Worm (Caenorhabditis elegans) whole organism, young adult: ENCODE results near the gene Y57G11C.42.
A peak's percentile ranks its signal among the peaks of the same experiment; 100 is the strongest.
"Not testable (repeated sequence)": the region's sequence is repeated elsewhere in the genome, so short reads cannot be mapped to it uniquely, and the experiment has no call there.

ENCODE experiments used
- B0019.2 ChIP-seq: fragments of 200-800 bp; sonication (Bioruptor generic); conservative IDR thresholded peaks from 2 replicates; pipeline ENCODE4 v1.3.6; 2022; ENCODE audit warnings: missing genetic modification reagents, missing genetic modification characterization, missing compliant biosample characterization
- C17E4.6 ChIP-seq: fragments of 200-800 bp; sonication (Bioruptor generic); IDR thresholded peaks from 2 replicates; pipeline ENCODE4 v1.3.6; 2022; ENCODE audit warnings: missing genetic modification reagents, missing genetic modification characterization, missing compliant biosample characterization
- F23B12.7 ChIP-seq: sonication (generic microtip); optimal IDR thresholded peaks from 2 replicates; lab custom pipeline; 2017; ENCODE audit warnings: missing genetic modification characterization, mild to moderate bottlenecking, missing compliant biosample characterization, antibody characterized with exemption, moderate library complexity; ENCODE audit not compliant: insufficient read depth
- F33H1.4 ChIP-seq: fragments of 200-800 bp; sonication (Bioruptor generic); IDR thresholded peaks from 2 replicates; pipeline ENCODE4 v1.3.6; 2022; ENCODE audit warnings: missing genetic modification reagents, missing genetic modification characterization, missing compliant biosample characterization
- K12H6.12 ChIP-seq: fragments of 200-800 bp; sonication (Bioruptor generic); optimal IDR thresholded peaks from 2 replicates; lab custom pipeline; 2018; ENCODE audit warnings: mild to moderate bottlenecking, missing genetic modification characterization, missing compliant biosample characterization
- ama-1 ChIP-seq, 3 experiments: fragments of 150-350 bp in 1 of 3; sonication (generic microtip) in 2 of 3; optimal IDR thresholded peaks; 2 replicates each; lab custom pipeline; 2014 to 2018; ENCODE audit warnings: missing biosample characterization in 2 of 3, missing genetic modification characterization in 2 of 3, missing genetic modification reagents in 2 of 3
- aptf-3 ChIP-seq: fragments of 200-800 bp; sonication (Bioruptor generic); IDR thresholded peaks from 2 replicates; pipeline ENCODE4 v1.3.6; 2022; ENCODE audit warnings: missing genetic modification characterization, missing compliant biosample characterization
- atf-7 ChIP-seq: sonication (generic microtip); optimal IDR thresholded peaks from 2 replicates; lab custom pipeline; 2017; ENCODE audit warnings: mild to moderate bottlenecking, missing genetic modification characterization, missing compliant biosample characterization
- attf-3 ChIP-seq: fragments of 200-800 bp; sonication (Bioruptor generic); conservative IDR thresholded peaks from 2 replicates; pipeline ENCODE4 v1.3.6; 2022; ENCODE audit warnings: missing genetic modification reagents, missing genetic modification characterization, missing compliant biosample characterization
- attf-6 ChIP-seq: fragments of 200-800 bp; sonication (Bioruptor generic); IDR thresholded peaks from 2 replicates; pipeline ENCODE4 v1.3.6; 2022; ENCODE audit warnings: missing genetic modification reagents, missing genetic modification characterization, missing compliant biosample characterization
- cebp-1 ChIP-seq, 2 experiments: fragments of 200-800 bp in 1 of 2; sonication (Bioruptor generic) in 1 of 2; sonication (generic microtip) in 1 of 2; IDR thresholded peaks in 1 of 2; optimal IDR thresholded peaks in 1 of 2; 2 replicates each; pipeline versions ENCODE4 v1.3.6 to Lab custom; 2017 to 2022; ENCODE audit warnings: missing compliant biosample characterization in 2 of 2, missing genetic modification characterization in 2 of 2, mild to moderate bottlenecking in 1 of 2, missing genetic modification reagents in 1 of 2, moderate library complexity in 1 of 2
- ceh-27 ChIP-seq: fragments of 200-800 bp; sonication (Bioruptor generic); optimal IDR thresholded peaks from 2 replicates; lab custom pipeline; 2018; ENCODE audit warnings: mild to moderate bottlenecking, missing genetic modification characterization, moderate library complexity, missing compliant biosample characterization
- ceh-79 ChIP-seq: sonication (generic microtip); optimal IDR thresholded peaks from 2 replicates; lab custom pipeline; 2017; ENCODE audit warnings: mild to moderate bottlenecking, missing genetic modification characterization, missing compliant biosample characterization
- ceh-91 ChIP-seq: fragments of 200-800 bp; sonication (Bioruptor generic); IDR thresholded peaks from 2 replicates; pipeline ENCODE4 v1.3.6; 2022; ENCODE audit warnings: missing genetic modification reagents, missing genetic modification characterization, missing compliant biosample characterization
- egrh-3 ChIP-seq: fragments of 200-800 bp; sonication (Bioruptor generic); IDR thresholded peaks from 2 replicates; pipeline ENCODE4 v1.3.6; 2022; ENCODE audit warnings: missing genetic modification reagents, missing genetic modification characterization, missing compliant biosample characterization
- fkh-3 ChIP-seq: sonication (generic microtip); optimal IDR thresholded peaks from 2 replicates; lab custom pipeline; 2016; ENCODE audit warnings: mild to moderate bottlenecking, missing genetic modification characterization, missing compliant biosample characterization
- hlh-12 ChIP-seq: sonication (generic microtip); optimal IDR thresholded peaks from 2 replicates; lab custom pipeline; 2016; ENCODE audit warnings: missing genetic modification characterization, missing compliant biosample characterization
- hmg-1.2 ChIP-seq: fragments of 200-800 bp; sonication (Bioruptor generic); IDR thresholded peaks from 2 replicates; pipeline ENCODE4 v1.3.6; 2022; ENCODE audit warnings: missing genetic modification reagents, missing genetic modification characterization, missing compliant biosample characterization
- hrde-1 ChIP-seq: sonication (generic microtip); optimal IDR thresholded peaks from 2 replicates; lab custom pipeline; 2016; ENCODE audit warnings: missing genetic modification characterization, mild to moderate bottlenecking, missing compliant biosample characterization, moderate library complexity, missing genotype, missing genetic modification reagents, borderline replicate concordance
- hsf-1 ChIP-seq: fragments of 200-800 bp; sonication (Bioruptor generic); IDR thresholded peaks from 2 replicates; pipeline ENCODE4 v1.3.6; 2022; ENCODE audit warnings: missing genetic modification reagents, missing genetic modification characterization, missing compliant biosample characterization
- lin-26 ChIP-seq: fragments of 200-800 bp; sonication (Bioruptor generic); IDR thresholded peaks from 2 replicates; pipeline ENCODE4 v1.3.6; 2022; ENCODE audit warnings: missing genetic modification reagents, missing genetic modification characterization, missing compliant biosample characterization
- lsy-27 ChIP-seq: sonication (generic microtip); optimal IDR thresholded peaks from 2 replicates; lab custom pipeline; 2017; ENCODE audit warnings: missing genetic modification characterization, mild to moderate bottlenecking, missing compliant biosample characterization, antibody characterized with exemption, missing genotype, borderline replicate concordance; ENCODE audit not compliant: insufficient read depth
- mxl-1 ChIP-seq: sonication (generic microtip); optimal IDR thresholded peaks from 2 replicates; lab custom pipeline; 2016; ENCODE audit warnings: missing genetic modification characterization, missing compliant biosample characterization
- nfya-2 ChIP-seq: fragments of 200-800 bp; sonication (Bioruptor generic); IDR thresholded peaks from 2 replicates; pipeline ENCODE4 v1.3.6; 2022; ENCODE audit warnings: missing genetic modification reagents, missing genetic modification characterization, missing compliant biosample characterization
- nhr-120 ChIP-seq: fragments of 200-800 bp; sonication (Bioruptor generic); IDR thresholded peaks from 2 replicates; pipeline ENCODE4 v1.3.6; 2022; ENCODE audit warnings: missing genetic modification characterization, missing compliant biosample characterization
- nhr-179 ChIP-seq: sonication (generic microtip); optimal IDR thresholded peaks from 2 replicates; lab custom pipeline; 2016; ENCODE audit warnings: mild to moderate bottlenecking, missing genetic modification characterization, missing compliant biosample characterization
- pbrm-1 ChIP-seq: fragments of 200-800 bp; sonication (Bioruptor generic); IDR thresholded peaks from 2 replicates; pipeline ENCODE4 v1.3.6; 2022; ENCODE audit warnings: missing genetic modification reagents, missing genetic modification characterization, missing compliant biosample characterization
- rpc-1 ChIP-seq, 2 experiments: fragments of 150-350 bp in 1 of 2; sonication (generic microtip) in 1 of 2; optimal IDR thresholded peaks; 2 replicates each; lab custom pipeline; 2014 to 2018; ENCODE audit warnings: missing biosample characterization in 1 of 2, missing genetic modification characterization in 1 of 2, missing genetic modification reagents in 1 of 2, missing genotype in 1 of 2
- sea-2 ChIP-seq: fragments of 200-800 bp; sonication (Bioruptor generic); IDR thresholded peaks from 2 replicates; pipeline ENCODE4 v1.3.6; 2022; ENCODE audit warnings: missing genetic modification characterization, missing compliant biosample characterization
- snpc-3.4 ChIP-seq: sonication (generic microtip); optimal IDR thresholded peaks from 2 replicates; lab custom pipeline; 2017; ENCODE audit warnings: missing genetic modification characterization, mild to moderate bottlenecking, missing compliant biosample characterization, antibody characterized with exemption, moderate library complexity, missing genotype, missing genetic modification reagents
- snpc-4 ChIP-seq, 5 experiments: fragments of 150-350 bp in 1 of 5; sonication (generic microtip) in 4 of 5; optimal IDR thresholded peaks; 2 replicates each; lab custom pipeline; 2014 to 2018; ENCODE audit warnings: missing genetic modification characterization in 5 of 5, missing biosample characterization in 3 of 5, antibody characterized with exemption in 2 of 5, mild to moderate bottlenecking in 2 of 5, missing compliant biosample characterization in 2 of 5, missing genotype in 2 of 5, moderate library complexity in 2 of 5, missing genetic modification reagents in 1 of 5
- unc-62 ChIP-seq: fragments of 150-350 bp; optimal IDR thresholded peaks from 2 replicates; lab custom pipeline; 2014; ENCODE audit warnings: missing biosample characterization, missing genetic modification reagents, missing genetic modification characterization
- ztf-3 ChIP-seq: fragments of 200-800 bp; sonication (Bioruptor generic); optimal IDR thresholded peaks from 2 replicates; lab custom pipeline; 2018; ENCODE audit warnings: mild to moderate bottlenecking, missing genetic modification characterization, missing compliant biosample characterization
- ztf-6 ChIP-seq: fragments of 200-800 bp; sonication (Bioruptor generic); IDR thresholded peaks from 2 replicates; pipeline ENCODE4 v1.3.6; 2022; ENCODE audit warnings: missing genetic modification reagents, missing genetic modification characterization, missing compliant biosample characterization

The Y57G11C.42 gene

ce11 chrIV:14729272-14729671 is 947 bp downstream of the Y57G11C.42 start:
- TF ChIP-seq hrde-1 (tag; lab: Kevin White, UChicago), result no peak
- TF ChIP-seq snpc-3.4, result no peak
- no peak for TF ChIP-seq atf-7 (tag; lab: Kevin White, UChicago)
- TF ChIP-seq C17E4.6, result no peak
- no peak for TF ChIP-seq lin-26 (GFP tag; lab: Robert Waterston, UW)
- TF ChIP-seq attf-3, result no peak
- TF ChIP-seq ama-1 (optimal IDR thresholded peaks at IDR 0.05; lab: Kevin White, UChicago), result no peak
- TF ChIP-seq ama-1 (GFP tag; optimal IDR thresholded peaks at IDR 0.05; lab: Kevin White, UChicago), result no peak
- TF ChIP-seq mxl-1 (tag; lab: Kevin White, UChicago), result no peak
- no peak for TF ChIP-seq fkh-3
- TF ChIP-seq ceh-79 (tag; lab: Kevin White, UChicago), result no peak
- TF ChIP-seq unc-62 (GFP tag; lab: Kevin White, UChicago), result no peak
- TF ChIP-seq sea-2 (GFP tag; lab: Robert Waterston, UW), result no peak
- no peak for TF ChIP-seq pbrm-1 (GFP tag; lab: Robert Waterston, UW)
- TF ChIP-seq, all 124 proteins: peak for 0

ce11 chrIV:14740177-14740576 is 11.9 kb downstream of the Y57G11C.42 start:
- TF ChIP-seq hsf-1 (GFP tag; lab: Robert Waterston, UW), result peak; percentile 92
- TF ChIP-seq, all 124 proteins: peak for 1; not testable (repeated sequence) for 123

ce11 chrIV:14741926-14742325 is 13.6 kb downstream of the Y57G11C.42 start:
- TF ChIP-seq K12H6.12 (tag; lab: Kevin White, UChicago), result no peak
- no peak for TF ChIP-seq F23B12.7 (tag; lab: Kevin White, UChicago)
- no peak for TF ChIP-seq ztf-3 (GFP tag; lab: Kevin White, UChicago)
- TF ChIP-seq hmg-1.2, result no peak
- TF ChIP-seq cebp-1 (GFP tag; IDR thresholded peaks at IDR 0.05; lab: Robert Waterston, UW), result no peak
- no peak for TF ChIP-seq cebp-1 (tag; optimal IDR thresholded peaks at IDR 0.05; lab: Kevin White, UChicago)
- no peak for TF ChIP-seq nhr-179
- TF ChIP-seq aptf-3, result no peak
- TF ChIP-seq ztf-6 (GFP tag; lab: Robert Waterston, UW), result no peak
- no peak for TF ChIP-seq rpc-1 (optimal IDR thresholded peaks at IDR 0.05; lab: Kevin White, UChicago)
- no peak for TF ChIP-seq rpc-1 (tag; optimal IDR thresholded peaks at IDR 0.05; lab: Kevin White, UChicago)
- no peak for TF ChIP-seq B0019.2 (GFP tag; lab: Robert Waterston, UW)
- no peak for TF ChIP-seq unc-62 (GFP tag; lab: Kevin White, UChicago)
- TF ChIP-seq ceh-91, result no peak
- no peak for TF ChIP-seq ceh-27 (GFP tag; lab: Kevin White, UChicago)
- no peak for TF ChIP-seq hlh-12 (tag; lab: Kevin White, UChicago)
- TF ChIP-seq lsy-27 (tag; lab: Kevin White, UChicago), result no peak
- TF ChIP-seq nfya-2, result no peak
- TF ChIP-seq F33H1.4 (GFP tag; lab: Robert Waterston, UW), result no peak
- TF ChIP-seq nhr-120 (GFP tag; lab: Robert Waterston, UW), result no peak

ce11 chrIV:14747578-14748208 is 19.4 kb downstream of the Y57G11C.42 start:
- not testable (repeated sequence) for TF ChIP-seq snpc-4 (GFP tag; optimal IDR thresholded peaks at IDR 0.05; lab: Kevin White, UChicago)
- peak in 2 of 4 experiments; percentile 81 to 94 for TF ChIP-seq snpc-4 (tag; optimal IDR thresholded peaks at IDR 0.05; lab: Kevin White, UChicago)
- peak; percentile 90 for TF ChIP-seq attf-6 (GFP tag; lab: Robert Waterston, UW)
- peak; percentile 51; the same call in 1 of the 2 replicates for TF ChIP-seq egrh-3 (GFP tag; lab: Robert Waterston, UW)
